Fruit fly (Drosophila melanogaster) whole organism: ENCODE results near the gene Urm1.

Source experiments
- CG8478 ChIP-seq: fragments of >200 bp; optimal IDR thresholded peaks from 2 replicates; lab custom pipeline; 2018; ENCODE audit warnings: inconsistent platforms
- Dll ChIP-seq: fragments of >200 bp; optimal IDR thresholded peaks from 2 replicates; lab custom pipeline; 2017
- EcR ChIP-seq, 2 experiments: fragments of >200 bp; optimal IDR thresholded peaks; 2 replicates each; lab custom pipeline; 2017; ENCODE audit warnings: missing biosample characterization in 2 of 2, missing genetic modification characterization in 2 of 2, missing genetic modification reagents in 2 of 2
- pan ChIP-seq: fragments of >200 bp; optimal IDR thresholded peaks from 2 replicates; lab custom pipeline; 2017
- psq ChIP-seq: fragments of >200 bp; optimal IDR thresholded peaks from 2 replicates; lab custom pipeline; 2017
- usp ChIP-seq: fragments of >200 bp; optimal IDR thresholded peaks from 2 replicates; lab custom pipeline; 2017; ENCODE audit warnings: missing biosample characterization, missing genetic modification characterization, mixed read lengths

Gene Urm1

DNA sequence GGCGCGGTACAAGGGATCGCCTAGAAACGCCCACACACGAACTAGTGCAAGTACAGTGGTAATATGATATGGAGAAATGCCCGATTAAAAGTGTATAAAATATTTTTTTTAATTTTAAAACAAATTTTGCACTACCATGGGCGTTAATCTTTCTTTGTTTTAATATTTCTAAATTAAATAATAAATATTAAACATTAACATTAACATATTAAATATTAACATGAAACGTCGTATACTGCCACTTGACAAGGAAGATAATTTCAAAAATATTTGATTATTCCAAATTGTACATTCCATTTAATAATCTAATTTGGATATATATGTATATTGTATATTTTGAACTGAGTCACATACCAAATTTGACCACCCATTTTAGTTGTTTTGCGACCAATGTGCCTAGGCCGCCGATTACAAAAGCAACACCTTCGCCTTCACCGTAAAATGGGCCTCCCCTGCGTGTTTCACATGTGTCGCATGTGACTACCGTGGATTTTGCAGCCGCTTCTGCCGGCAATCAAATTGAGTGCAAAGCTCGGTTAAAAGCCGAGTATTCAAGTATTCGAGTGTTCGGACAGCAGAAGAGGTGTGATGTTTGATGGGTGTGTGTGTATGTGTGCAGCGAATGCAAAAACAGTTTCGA lies 48.0 kb downstream of the Urm1 start:
- no peak for TF ChIP-seq CG8478 (lab: Kevin White, UChicago)
- no peak for TF ChIP-seq psq (lab: Kevin White, UChicago)
- TF ChIP-seq usp (GFP tag; lab: Kevin White, UChicago), result no peak
- no peak for TF ChIP-seq pan (lab: Kevin White, UChicago)
- no peak for TF ChIP-seq EcR (GFP tag; optimal IDR thresholded peaks at IDR 0.05; lab: Kevin White, UChicago)
- TF ChIP-seq Dll (lab: Kevin White, UChicago), result no peak

DNA sequence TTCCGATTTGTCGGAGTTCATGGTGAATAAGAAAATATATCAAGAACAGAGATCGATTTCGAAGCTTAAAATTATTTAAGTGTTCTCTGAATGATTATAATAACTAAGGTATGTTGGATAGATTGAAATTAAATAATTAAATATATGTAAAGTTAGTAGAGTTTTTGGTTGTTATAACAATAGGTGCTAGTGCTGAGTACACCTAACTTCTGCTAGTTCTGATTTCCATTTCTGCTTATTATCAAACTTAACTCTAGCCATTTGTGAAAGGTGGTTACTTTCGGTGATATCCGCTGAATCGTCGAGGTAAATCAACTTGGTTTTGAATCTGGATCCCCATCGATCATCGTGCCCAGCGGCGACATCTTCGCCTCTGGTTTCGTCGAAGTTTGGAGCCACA lies 49.3 kb downstream of the Urm1 start, which contains the start of gene t-Grip84:
t-Grip84 (minus strand) TSS at position 101 of the 400 bp plus-strand sequence.
- TF ChIP-seq CG8478 (lab: Kevin White, UChicago) (no peak), Dll (lab: Kevin White, UChicago) (no peak), EcR (GFP tag; optimal IDR thresholded peaks at IDR 0.05; lab: Kevin White, UChicago) (no peak), pan (lab: Kevin White, UChicago) (no peak), usp (GFP tag; lab: Kevin White, UChicago) (no peak), psq (lab: Kevin White, UChicago) (no peak)
